Worm (Caenorhabditis elegans) whole organism, L4 larva: ENCODE results near the gene grl-27.

Source experiments
- D1046.2 ChIP-seq: fragments of 200-800 bp; sonication (Bioruptor generic); IDR thresholded peaks from 2 replicates; pipeline ENCODE4 v1.3.6; 2022; ENCODE audit warnings: missing genetic modification characterization, missing compliant biosample characterization
- F26F4.8 ChIP-seq: fragments of 200-800 bp; sonication (Bioruptor generic); conservative IDR thresholded peaks from 2 replicates; pipeline ENCODE4 v1.3.6; 2022; ENCODE audit warnings: missing genetic modification characterization, missing compliant biosample characterization
- R02D3.7 ChIP-seq: fragments of 150-350 bp; sonication (generic microtip); optimal IDR thresholded peaks from 3 replicates; lab custom pipeline; 2014; ENCODE audit warnings: missing biosample characterization, missing genetic modification characterization
- T20F7.1 ChIP-seq: fragments of 200-800 bp; sonication (Bioruptor generic); optimal IDR thresholded peaks from 2 replicates; lab custom pipeline; 2018; ENCODE audit warnings: mild to moderate bottlenecking, missing genetic modification characterization, missing compliant biosample characterization
- Y105C5A.15 ChIP-seq: fragments of 200-800 bp; sonication (Bioruptor generic); IDR thresholded peaks from 2 replicates; pipeline ENCODE4 v1.3.6; 2022; ENCODE audit warnings: missing genetic modification characterization, missing compliant biosample characterization
- Y5F2A.4 ChIP-seq: fragments of 200-800 bp; sonication (Bioruptor generic); optimal IDR thresholded peaks from 2 replicates; lab custom pipeline; 2018; ENCODE audit warnings: mild to moderate bottlenecking, missing genetic modification characterization, missing compliant biosample characterization
- Y75B8A.6 ChIP-seq: fragments of 200-800 bp; sonication (Bioruptor generic); IDR thresholded peaks from 2 replicates; pipeline ENCODE4 v1.3.6; 2022; ENCODE audit warnings: missing genetic modification reagents, missing genetic modification characterization, missing compliant biosample characterization
- ZK337.2 ChIP-seq: fragments of 200-800 bp; sonication (Bioruptor generic); IDR thresholded peaks from 2 replicates; pipeline ENCODE4 v1.3.6; 2022; ENCODE audit warnings: missing genetic modification reagents, missing genetic modification characterization, missing compliant biosample characterization
- ama-1 ChIP-seq: fragments of 150-350 bp; optimal IDR thresholded peaks from 2 replicates; lab custom pipeline; 2014; ENCODE audit warnings: inconsistent platforms, mixed read lengths
- attf-4 ChIP-seq: sonication (generic microtip); optimal IDR thresholded peaks from 3 replicates; lab custom pipeline; 2017; ENCODE audit warnings: missing biosample characterization, missing genetic modification characterization
- ceh-28 ChIP-seq: fragments of 150-350 bp; optimal IDR thresholded peaks from 2 replicates; lab custom pipeline; 2014; ENCODE audit warnings: missing biosample characterization, missing genetic modification reagents, missing genetic modification characterization
- cey-2 ChIP-seq: sonication (generic microtip); optimal IDR thresholded peaks from 3 replicates; lab custom pipeline; 2017; ENCODE audit warnings: missing genetic modification characterization, mild to moderate bottlenecking, missing compliant biosample characterization, antibody characterized with exemption, borderline replicate concordance; ENCODE audit not compliant: insufficient read depth
- daf-12 ChIP-seq: fragments of 150-350 bp; optimal IDR thresholded peaks from 2 replicates; lab custom pipeline; 2014; ENCODE audit warnings: missing biosample characterization, missing genetic modification reagents, missing genetic modification characterization
- daf-16 ChIP-seq, 3 experiments: sonication (generic microtip); optimal IDR thresholded peaks; 2 replicates each; lab custom pipeline; 2016 to 2017; ENCODE audit warnings: missing genetic modification characterization in 3 of 3, missing genetic modification reagents in 3 of 3, mild to moderate bottlenecking in 2 of 3, missing compliant biosample characterization in 2 of 3, missing biosample characterization in 1 of 3, moderate library complexity in 1 of 3
- daf-19 ChIP-seq: fragments of 200-800 bp; sonication (Bioruptor generic); conservative IDR thresholded peaks from 2 replicates; pipeline ENCODE4 v1.3.6; 2022; ENCODE audit warnings: missing genetic modification characterization, missing compliant biosample characterization
- dpl-1 ChIP-seq: fragments of 150-350 bp; optimal IDR thresholded peaks from 2 replicates; lab custom pipeline; 2014; ENCODE audit warnings: missing biosample characterization, missing genetic modification reagents, missing genetic modification characterization
- duxl-1 ChIP-seq: sonication (generic microtip); optimal IDR thresholded peaks from 2 replicates; lab custom pipeline; 2016; ENCODE audit warnings: mild to moderate bottlenecking, missing genetic modification characterization, moderate library complexity, missing compliant biosample characterization; ENCODE audit not compliant: poor library complexity
- fkh-10 ChIP-seq: fragments of 150-350 bp; optimal IDR thresholded peaks from 2 replicates; lab custom pipeline; 2014; ENCODE audit warnings: missing biosample characterization, missing genetic modification reagents, missing genetic modification characterization
- gei-8 ChIP-seq: fragments of 200-800 bp; sonication (Bioruptor generic); optimal IDR thresholded peaks from 2 replicates; lab custom pipeline; 2018; ENCODE audit warnings: mild to moderate bottlenecking, missing genetic modification characterization, missing compliant biosample characterization
- hif-1 ChIP-seq, 2 experiments: sonication (generic microtip); optimal IDR thresholded peaks; 2 replicates each; lab custom pipeline; 2016 to 2017; ENCODE audit warnings: missing compliant biosample characterization in 2 of 2, missing genetic modification characterization in 2 of 2, missing genetic modification reagents in 2 of 2, missing genotype in 2 of 2, mild to moderate bottlenecking in 1 of 2
- hlh-30 ChIP-seq: sonication (generic microtip); optimal IDR thresholded peaks from 2 replicates; lab custom pipeline; 2017; ENCODE audit warnings: antibody characterized with exemption, mild to moderate bottlenecking, missing genetic modification characterization, missing compliant biosample characterization; ENCODE audit not compliant: insufficient read depth
- lin-13 ChIP-seq: fragments of 150-350 bp; optimal IDR thresholded peaks from 2 replicates; lab custom pipeline; 2014; ENCODE audit warnings: missing biosample characterization, missing genetic modification reagents, missing genetic modification characterization
- lir-3 ChIP-seq: sonication (generic microtip); optimal IDR thresholded peaks from 2 replicates; lab custom pipeline; 2016; ENCODE audit warnings: mild to moderate bottlenecking, missing genetic modification characterization, missing compliant biosample characterization
- lsy-2 ChIP-seq, 2 experiments: fragments of 150-350 bp in 1 of 2; sonication (generic microtip) in 1 of 2; optimal IDR thresholded peaks; 2 replicates each; lab custom pipeline; 2014 to 2017; ENCODE audit warnings: missing biosample characterization in 2 of 2, missing genetic modification characterization in 2 of 2
- nhr-10 ChIP-seq: fragments of 150-350 bp; optimal IDR thresholded peaks from 2 replicates; lab custom pipeline; 2014; ENCODE audit warnings: missing biosample characterization, missing genetic modification characterization
- nhr-11 ChIP-seq: fragments of 150-350 bp; optimal IDR thresholded peaks from 2 replicates; lab custom pipeline; 2014; ENCODE audit warnings: missing biosample characterization, missing genetic modification characterization
- nhr-237 ChIP-seq: sonication (generic microtip); optimal IDR thresholded peaks from 2 replicates; lab custom pipeline; 2017; ENCODE audit warnings: missing biosample characterization, missing genetic modification characterization
- nhr-25 ChIP-seq: sonication (generic microtip); optimal IDR thresholded peaks from 2 replicates; lab custom pipeline; 2017; ENCODE audit warnings: missing genetic modification characterization, mild to moderate bottlenecking, missing compliant biosample characterization, antibody characterized with exemption, moderate library complexity, borderline replicate concordance; ENCODE audit not compliant: insufficient read depth
- nhr-28 ChIP-seq: fragments of 150-350 bp; optimal IDR thresholded peaks from 2 replicates; lab custom pipeline; 2014; ENCODE audit warnings: missing biosample characterization, missing genetic modification characterization
- nhr-41 ChIP-seq: fragments of 200-800 bp; sonication (Bioruptor generic); IDR thresholded peaks from 2 replicates; pipeline ENCODE4 v1.3.6; 2022; ENCODE audit warnings: missing genetic modification reagents, missing genetic modification characterization, missing compliant biosample characterization
- nhr-48 ChIP-seq: sonication (generic microtip); optimal IDR thresholded peaks from 2 replicates; lab custom pipeline; 2016; ENCODE audit warnings: mild to moderate bottlenecking, missing genetic modification characterization, missing compliant biosample characterization
- nhr-77 ChIP-seq: fragments of 150-350 bp; optimal IDR thresholded peaks from 2 replicates; lab custom pipeline; 2014; ENCODE audit warnings: missing biosample characterization, missing genetic modification characterization
- pha-4 ChIP-seq, 2 experiments: fragments of 150-350 bp in 1 of 2; fragments of 200-800 bp in 1 of 2; sonication (Bioruptor generic) in 1 of 2; IDR thresholded peaks in 1 of 2; optimal IDR thresholded peaks in 1 of 2; 2 replicates each; pipeline versions ENCODE4 v1.3.6 to Lab custom; 2014 to 2022; ENCODE audit warnings: missing genetic modification characterization in 2 of 2, missing genetic modification reagents in 2 of 2, missing biosample characterization in 1 of 2, missing compliant biosample characterization in 1 of 2
- sdz-12 ChIP-seq: fragments of 200-800 bp; sonication (Bioruptor generic); optimal IDR thresholded peaks from 2 replicates; lab custom pipeline; 2018; ENCODE audit warnings: mild to moderate bottlenecking, missing genetic modification characterization, missing compliant biosample characterization
- skn-1 ChIP-seq: fragments of 150-350 bp; optimal IDR thresholded peaks from 2 replicates; lab custom pipeline; 2014; ENCODE audit warnings: missing biosample characterization, missing genetic modification characterization
- snpc-4 ChIP-seq: fragments of 150-350 bp; optimal IDR thresholded peaks from 2 replicates; lab custom pipeline; 2014; ENCODE audit warnings: missing biosample characterization, missing genetic modification characterization
- spr-1 ChIP-seq: sonication (generic microtip); optimal IDR thresholded peaks from 2 replicates; lab custom pipeline; 2016; ENCODE audit warnings: mild to moderate bottlenecking, missing genetic modification characterization, missing compliant biosample characterization
- spr-3 ChIP-seq: fragments of 200-800 bp; sonication (Bioruptor generic); optimal IDR thresholded peaks from 2 replicates; lab custom pipeline; 2018; ENCODE audit warnings: mild to moderate bottlenecking, missing genetic modification characterization, missing compliant biosample characterization
- zag-1 ChIP-seq: fragments of 150-350 bp; optimal IDR thresholded peaks from 2 replicates; lab custom pipeline; 2014; ENCODE audit warnings: missing biosample characterization, missing genetic modification characterization

grl-27 gene

DNA sequence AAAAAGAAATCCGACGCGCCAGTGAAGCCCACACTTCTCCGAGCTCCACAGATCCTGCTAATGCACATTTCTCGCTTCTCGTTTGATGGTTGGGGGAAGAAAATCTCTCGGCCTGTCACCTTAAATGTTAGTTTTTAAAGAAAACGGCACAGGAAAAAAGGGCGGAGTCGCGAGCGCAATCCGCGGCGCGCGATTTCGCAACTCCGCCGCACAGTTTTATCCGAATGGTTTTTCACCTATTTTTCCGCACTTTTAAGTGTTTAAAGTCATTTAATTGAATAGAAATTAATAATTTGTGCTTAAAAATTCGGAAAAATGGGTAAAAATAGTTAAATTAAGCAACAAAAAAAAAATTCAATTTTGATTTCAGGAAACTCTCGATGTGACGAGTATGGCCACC lies 12.0 kb upstream of the grl-27 start (continued):
- TF ChIP-seq nhr-11 = no peak
- TF ChIP-seq cey-2 (tag; lab: Kevin White, UChicago) = no peak
- no peak for TF ChIP-seq daf-16 (GFP tag; optimal IDR thresholded peaks at IDR 0.05; lab: Kevin White, UChicago)
- no peak for TF ChIP-seq daf-16 (tag; optimal IDR thresholded peaks at IDR 0.05; lab: Kevin White, UChicago)
- no peak for TF ChIP-seq F26F4.8 (GFP tag; lab: Robert Waterston, UW)
- no peak for TF ChIP-seq T20F7.1 (GFP tag; lab: Kevin White, UChicago)
- TF ChIP-seq lin-13 (GFP tag; lab: Kevin White, UChicago) = no peak
- peak; percentile 27 for TF ChIP-seq dpl-1 (GFP tag; lab: Kevin White, UChicago)
- TF ChIP-seq ama-1 (lab: Kevin White, UChicago) = no peak
- no peak for TF ChIP-seq daf-12 (tag; lab: Kevin White, UChicago)
- TF ChIP-seq hlh-30 (tag; lab: Kevin White, UChicago) = no peak
- TF ChIP-seq duxl-1 = no peak
- TF ChIP-seq nhr-48 (tag; lab: Kevin White, UChicago) = no peak
- no peak for TF ChIP-seq ceh-28 (tag; lab: Kevin White, UChicago)
- 0 out of 2 replicates have a peak, but pooled peaks have one; percentile 22 for TF ChIP-seq pha-4 (GFP tag; IDR thresholded peaks at IDR 0.05; lab: Robert Waterston, UW)
- no peak for TF ChIP-seq pha-4 (tag; optimal IDR thresholded peaks at IDR 0.05; lab: Kevin White, UChicago)
- TF ChIP-seq Y5F2A.4 = no peak
- TF ChIP-seq nhr-237 (tag; lab: Kevin White, UChicago) = no peak
- TF ChIP-seq hif-1 (tag; optimal IDR thresholded peaks at IDR 0.05; lab: Kevin White, UChicago) = peak in 1 of 2 experiments; percentile 39
- TF ChIP-seq skn-1 (tag; lab: Kevin White, UChicago) = no peak
- TF ChIP-seq nhr-28 (tag; lab: Kevin White, UChicago) = no peak
- no peak for TF ChIP-seq nhr-25 (tag; lab: Kevin White, UChicago)
- TF ChIP-seq ZK337.2 (GFP tag; lab: Robert Waterston, UW) = 0 out of 2 replicates have a peak, but pooled peaks have one; percentile 18
- no peak for TF ChIP-seq daf-19 (GFP tag; lab: Robert Waterston, UW)
- TF ChIP-seq Y105C5A.15 (GFP tag; lab: Robert Waterston, UW) = no peak
- TF ChIP-seq spr-3 (GFP tag; lab: Kevin White, UChicago) = no peak
- no peak for TF ChIP-seq sdz-12 (GFP tag; lab: Kevin White, UChicago)
- no peak for TF ChIP-seq D1046.2 (GFP tag; lab: Robert Waterston, UW)
- TF ChIP-seq snpc-4 (tag; lab: Kevin White, UChicago) = no peak
- TF ChIP-seq R02D3.7 (tag; lab: Kevin White, UChicago) = no peak
- no peak for TF ChIP-seq lir-3 (tag; lab: Kevin White, UChicago)
- no peak for TF ChIP-seq nhr-10 (tag; lab: Kevin White, UChicago)
- no peak for TF ChIP-seq attf-4 (tag; lab: Kevin White, UChicago)
- no peak for TF ChIP-seq gei-8
- no peak for TF ChIP-seq nhr-41 (GFP tag; lab: Robert Waterston, UW)
- TF ChIP-seq nhr-77 = no peak
- no peak for TF ChIP-seq spr-1
- no peak for TF ChIP-seq zag-1 (tag; lab: Kevin White, UChicago)
- TF ChIP-seq lsy-2 (tag; optimal IDR thresholded peaks at IDR 0.05; lab: Kevin White, UChicago) = peak in 1 of 2 experiments; percentile 29
- TF ChIP-seq Y75B8A.6 (GFP tag; lab: Robert Waterston, UW) = no peak
- TF ChIP-seq fkh-10 (GFP tag; lab: Kevin White, UChicago) = no peak
